Worm (Caenorhabditis elegans) whole organism, mixed stage, embryonic: Measurements from ENCODE around the gene gfi-1.

Source experiments
- blmp-1 ChIP-seq: fragments of 150-350 bp; optimal IDR thresholded peaks from 2 replicates; lab custom pipeline; 2014; ENCODE audit warnings: missing biosample characterization, missing genetic modification characterization
- ceh-83 ChIP-seq: fragments of 200-800 bp; sonication (Bioruptor generic); optimal IDR thresholded peaks from 2 replicates; lab custom pipeline; 2018; ENCODE audit warnings: mild to moderate bottlenecking, missing genetic modification characterization, missing compliant biosample characterization
- drap-1 ChIP-seq: fragments of 200-800 bp; sonication (Bioruptor generic); optimal IDR thresholded peaks from 3 replicates; lab custom pipeline; 2018; ENCODE audit warnings: mild to moderate bottlenecking, missing genetic modification characterization, missing compliant biosample characterization
- ham-2 ChIP-seq: fragments of 200-800 bp; sonication (Bioruptor generic); optimal IDR thresholded peaks from 2 replicates; lab custom pipeline; 2018; ENCODE audit warnings: mild to moderate bottlenecking, missing genetic modification characterization, missing compliant biosample characterization
- hlh-1 ChIP-seq: fragments of 150-350 bp; optimal IDR thresholded peaks from 2 replicates; lab custom pipeline; 2014; ENCODE audit warnings: missing biosample characterization, missing genetic modification reagents, missing genetic modification characterization
- mep-1 ChIP-seq: fragments of 150-350 bp; optimal IDR thresholded peaks from 2 replicates; lab custom pipeline; 2017; ENCODE audit warnings: missing biosample characterization, missing genetic modification reagents, missing genetic modification characterization, inconsistent platforms
- nhr-12 ChIP-seq: fragments of 150-350 bp; optimal IDR thresholded peaks from 2 replicates; lab custom pipeline; 2014; ENCODE audit warnings: missing biosample characterization, missing genetic modification characterization
- nhr-237 ChIP-seq: fragments of 150-350 bp; optimal IDR thresholded peaks from 2 replicates; lab custom pipeline; 2014; ENCODE audit warnings: missing biosample characterization, missing genetic modification characterization
- nhr-76 ChIP-seq: sonication (generic microtip); optimal IDR thresholded peaks from 2 replicates; lab custom pipeline; 2017; ENCODE audit warnings: missing biosample characterization, missing genetic modification characterization
- snpc-4 ChIP-seq: fragments of 150-350 bp; optimal IDR thresholded peaks from 2 replicates; lab custom pipeline; 2014; ENCODE audit warnings: missing biosample characterization, missing genetic modification characterization
- unc-62 ChIP-seq: fragments of 150-350 bp; optimal IDR thresholded peaks from 2 replicates; lab custom pipeline; 2014; ENCODE audit warnings: missing biosample characterization, missing genetic modification reagents, missing genetic modification characterization

ce11 chrV:6438601-6439000 is 38.9 kb upstream of the gfi-1 start, which contains the start of gene T05H4.4:
- no peak for TF ChIP-seq nhr-12 (tag; lab: Kevin White, UChicago)
- TF ChIP-seq nhr-237, result no peak
- TF ChIP-seq ceh-83 (GFP tag; lab: Kevin White, UChicago), result no peak
- TF ChIP-seq hlh-1 (tag; lab: Kevin White, UChicago), result no peak
- no peak for TF ChIP-seq blmp-1 (tag; lab: Kevin White, UChicago)
- TF ChIP-seq snpc-4 (tag; lab: Kevin White, UChicago), result no peak
- no peak for TF ChIP-seq ham-2 (GFP tag; lab: Kevin White, UChicago)
- no peak for TF ChIP-seq unc-62 (GFP tag; lab: Kevin White, UChicago)
- TF ChIP-seq drap-1 (GFP tag; lab: Kevin White, UChicago), result no peak
- no peak for TF ChIP-seq nhr-76
- TF ChIP-seq mep-1 (tag; lab: Kevin White, UChicago), result no peak
